Fruit fly (Drosophila melanogaster): ENCODE results near the gene mei-41.
A peak's percentile ranks its signal among the peaks of the same experiment; 100 is the strongest.

mei-41 gene

DNA sequence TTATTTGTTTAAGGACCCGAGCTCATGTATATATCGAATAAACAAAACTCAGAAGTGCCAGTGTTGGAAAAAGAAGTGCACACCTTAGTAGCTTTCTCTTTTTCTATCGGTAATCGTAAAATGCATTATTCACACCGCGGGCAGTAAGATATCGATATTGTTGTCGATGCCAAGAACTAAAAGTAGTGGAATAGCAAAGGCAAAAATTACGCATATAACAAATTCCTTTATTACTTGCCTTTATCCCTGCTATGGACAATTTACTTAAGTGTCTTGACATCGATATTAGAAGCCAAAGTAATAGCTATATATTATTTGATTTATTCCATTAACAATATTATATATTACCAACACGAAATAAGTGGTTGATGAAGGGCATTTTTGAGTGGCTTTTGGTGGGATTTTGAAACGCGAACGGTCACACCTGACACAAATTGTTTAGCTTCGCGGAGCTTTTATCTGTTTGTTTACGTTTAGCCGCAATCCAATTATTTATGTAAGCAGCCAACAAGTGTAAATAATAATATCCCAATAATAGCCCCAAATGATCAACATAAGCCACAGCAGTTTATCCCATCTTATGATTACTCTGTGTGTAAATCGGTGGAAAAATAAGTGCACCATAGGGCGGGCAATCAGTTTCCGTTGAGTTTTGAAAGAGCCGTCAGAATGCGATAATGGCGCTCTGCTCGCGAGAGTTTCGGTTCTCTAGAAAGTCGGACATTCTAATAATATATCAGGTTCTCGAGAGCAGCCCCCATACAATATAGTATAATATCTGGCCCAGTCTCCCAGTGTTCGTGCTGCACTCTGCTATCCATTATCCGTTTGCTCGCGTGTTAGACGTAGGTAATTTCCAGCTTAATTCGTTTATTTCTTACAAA lies 6.4 kb upstream of the mei-41 start, which contains the start of the genes CG9992 and CG4239 (continued):
- TF ChIP-seq Jarid2 (GFP tag; optimal IDR thresholded peaks at IDR 0.05) (no peak), row (GFP tag; IDR thresholded peaks at IDR 0.05) (peak; percentile 89), Xrp1 (GFP tag; IDR thresholded peaks at IDR 0.05) (peak; percentile 28; the same call in 1 of the 2 replicates), Bgb (GFP tag; IDR thresholded peaks at IDR 0.05; ENCODE audit: partially characterized antibody) (peak; percentile 54), ftz-f1 (GFP tag; optimal IDR thresholded peaks at IDR 0.05) (no peak), CG18262 (tag; optimal IDR thresholded peaks at IDR 0.05) (peak; percentile 36), dan (GFP tag; IDR thresholded peaks at IDR 0.05) (no peak), CG32532 (GFP tag; IDR thresholded peaks at IDR 0.05) (peak; percentile 81), repo (GFP tag; optimal IDR thresholded peaks at IDR 0.05) (no peak), CG8478 (optimal IDR thresholded peaks at IDR 0.05) (no peak), CG4854 (GFP tag; optimal IDR thresholded peaks at IDR 0.05) (no peak), chm (GFP tag; IDR thresholded peaks at IDR 0.05) (no peak; the same call in 1 of the 2 replicates), CG34376 (GFP tag; optimal IDR thresholded peaks at IDR 0.05) (no peak), Dref (GFP tag; IDR thresholded peaks at IDR 0.05) (peak; percentile 69), NfI (GFP tag; optimal IDR thresholded peaks at IDR 0.05) (peak; percentile 56), CG30020 (tag; optimal IDR thresholded peaks at IDR 0.05) (peak; percentile 97), Deaf1 (tag; optimal IDR thresholded peaks at IDR 0.05) (peak; percentile 26), CG2202 (tag; optimal IDR thresholded peaks at IDR 0.05) (no peak), al (GFP tag; IDR thresholded peaks at IDR 0.05) (peak; percentile 63; the same call in 1 of the 2 replicates), slbo (GFP tag; IDR thresholded peaks at IDR 0.05) (peak; percentile 76), Atf-2 (GFP tag; optimal IDR thresholded peaks at IDR 0.05) (peak; percentile 5), chif (GFP tag; optimal IDR thresholded peaks at IDR 0.05) (peak in 1 of 2 experiments; percentile 10), CG9609 (GFP tag; optimal IDR thresholded peaks at IDR 0.05) (peak; percentile 48), CG33213 (GFP tag; optimal IDR thresholded peaks at IDR 0.05) (no peak), CG6654 (GFP tag; optimal IDR thresholded peaks at IDR 0.05) (peak; percentile 3), CG12236 (GFP tag; optimal IDR thresholded peaks at IDR 0.05) (no peak), stc (GFP tag; IDR thresholded peaks at IDR 0.05) (no peak), CG7556 (GFP tag; optimal IDR thresholded peaks at IDR 0.05) (peak; percentile 4), tgo (GFP tag; IDR thresholded peaks at IDR 0.05) (peak; percentile 45; the same call in 1 of the 3 replicates), Nf-YA (GFP tag; IDR thresholded peaks at IDR 0.05) (no peak), Blimp-1 (GFP tag; optimal IDR thresholded peaks at IDR 0.05) (peak; percentile 57), Spps (tag; optimal IDR thresholded peaks at IDR 0.05) (no peak), sob (GFP tag; IDR thresholded peaks at IDR 0.05) (peak; percentile 59; the same call in 1 of the 2 replicates), HHEX (GFP tag; optimal IDR thresholded peaks at IDR 0.05) (peak; percentile 20), Fer3 (tag; optimal IDR thresholded peaks at IDR 0.05) (peak; percentile 53), yki (optimal IDR thresholded peaks at IDR 0.05) (no peak), Hmr (GFP tag; optimal IDR thresholded peaks at IDR 0.05) (peak; percentile 75), CG10147 (GFP tag; optimal IDR thresholded peaks at IDR 0.05) (peak; percentile 13), Lpt (GFP tag; optimal IDR thresholded peaks at IDR 0.05) (no peak), Sox102F (GFP tag; optimal IDR thresholded peaks at IDR 0.05) (peak; percentile 64), Mad (GFP tag; optimal IDR thresholded peaks at IDR 0.05) (peak; percentile 11), CTCF (GFP tag; optimal IDR thresholded peaks at IDR 0.05) (no peak), CG30431 (GFP tag; optimal IDR thresholded peaks at IDR 0.05) (peak; percentile 49), CG9932 (GFP tag; IDR thresholded peaks at IDR 0.05) (peak; percentile 75), Scr (GFP tag; IDR thresholded peaks at IDR 0.05; ENCODE audit: partially characterized antibody) (peak; percentile 65), Neu2 (GFP tag; optimal IDR thresholded peaks at IDR 0.05; ENCODE audit: borderline replicate concordance) (no peak), PHDP (tag; optimal IDR thresholded peaks at IDR 0.05) (peak; percentile 58), bowl (GFP tag; IDR thresholded peaks at IDR 0.05) (no peak), CG14050 (GFP tag; IDR thresholded peaks at IDR 0.05) (no peak; the same call in 2 of the 3 replicates), Bdp1 (GFP tag; optimal IDR thresholded peaks at IDR 0.05) (peak; percentile 37)

All from whole organism, embryonic.